Fruit fly (Drosophila melanogaster) whole organism, pupa: ENCODE results near the gene Strip.

Experiments used
- CG9948 ChIP-seq: fragments of 200-800 bp; sonication (Bioruptor generic); optimal IDR thresholded peaks from 2 replicates; lab custom pipeline; 2018; ENCODE audit warnings: missing biosample characterization, mild to moderate bottlenecking, missing genetic modification characterization, moderate library complexity
- EcR ChIP-seq: fragments of 200-800 bp; sonication (Bioruptor generic); optimal IDR thresholded peaks from 3 replicates; lab custom pipeline; 2019; ENCODE audit warnings: missing biosample characterization, missing genetic modification characterization, mild to moderate bottlenecking, moderate library complexity, missing genetic modification reagents

DNA sequence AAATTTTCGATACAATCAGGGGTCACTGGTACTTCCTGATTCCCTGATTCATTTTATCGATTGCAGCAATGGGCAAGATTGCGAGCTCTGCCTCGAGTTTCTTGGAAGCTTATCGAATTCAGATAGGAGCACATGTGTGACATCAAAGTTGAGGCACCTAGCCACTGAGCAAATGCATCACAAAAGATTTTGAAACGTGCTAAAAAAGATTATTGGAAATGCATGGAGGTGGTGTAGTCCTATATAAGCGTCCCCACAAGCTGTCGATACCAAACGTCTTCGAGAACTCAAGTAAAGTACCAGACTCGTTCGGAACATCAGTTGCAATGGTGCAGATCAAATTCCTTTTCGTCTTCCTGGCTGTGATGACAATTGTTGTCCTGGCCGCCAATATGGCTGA lies 14.6 kb downstream of the Strip start, which contains the start of gene Drsl2:
- TF ChIP-seq CG9948 (tag; lab: Kevin White, UChicago): no peak
- TF ChIP-seq EcR (GFP tag; lab: Kevin White, UChicago): no peak
